Worm (Caenorhabditis elegans) whole organism, young adult: ENCODE data around the gene F45E6.1.

ENCODE experiments used
- F49E8.2 ChIP-seq: sonication (generic microtip); optimal IDR thresholded peaks from 3 replicates; lab custom pipeline; 2017; ENCODE audit warnings: missing genetic modification characterization, mild to moderate bottlenecking, missing compliant biosample characterization, antibody characterized with exemption, moderate library complexity; ENCODE audit not compliant: insufficient read depth
- athp-1 ChIP-seq: sonication (generic microtip); optimal IDR thresholded peaks from 2 replicates; lab custom pipeline; 2017; ENCODE audit warnings: mild to moderate bottlenecking, missing genetic modification characterization, missing compliant biosample characterization
- dpl-1 ChIP-seq: fragments of 150-350 bp; optimal IDR thresholded peaks from 2 replicates; lab custom pipeline; 2014; ENCODE audit warnings: missing biosample characterization, missing genetic modification reagents, missing genetic modification characterization
- let-607 ChIP-seq, 2 experiments: fragments of 200-800 bp in 1 of 2; sonication (Bioruptor generic) in 1 of 2; sonication (generic microtip) in 1 of 2; optimal IDR thresholded peaks; 2 replicates each; lab custom pipeline; 2016 to 2018; ENCODE audit warnings: mild to moderate bottlenecking in 2 of 2, missing compliant biosample characterization in 2 of 2, missing genetic modification characterization in 2 of 2, moderate library complexity in 2 of 2, missing genotype in 1 of 2
- nfya-1 ChIP-seq: sonication (generic microtip); optimal IDR thresholded peaks from 2 replicates; lab custom pipeline; 2017; ENCODE audit warnings: antibody characterized with exemption, missing compliant biosample characterization, missing genetic modification characterization, borderline replicate concordance; ENCODE audit not compliant: insufficient read depth
- pha-4 ChIP-seq: fragments of 150-350 bp; sonication (generic microtip); optimal IDR thresholded peaks from 2 replicates; lab custom pipeline; 2014; ENCODE audit warnings: missing biosample characterization, missing genetic modification reagents, missing genetic modification characterization

DNA sequence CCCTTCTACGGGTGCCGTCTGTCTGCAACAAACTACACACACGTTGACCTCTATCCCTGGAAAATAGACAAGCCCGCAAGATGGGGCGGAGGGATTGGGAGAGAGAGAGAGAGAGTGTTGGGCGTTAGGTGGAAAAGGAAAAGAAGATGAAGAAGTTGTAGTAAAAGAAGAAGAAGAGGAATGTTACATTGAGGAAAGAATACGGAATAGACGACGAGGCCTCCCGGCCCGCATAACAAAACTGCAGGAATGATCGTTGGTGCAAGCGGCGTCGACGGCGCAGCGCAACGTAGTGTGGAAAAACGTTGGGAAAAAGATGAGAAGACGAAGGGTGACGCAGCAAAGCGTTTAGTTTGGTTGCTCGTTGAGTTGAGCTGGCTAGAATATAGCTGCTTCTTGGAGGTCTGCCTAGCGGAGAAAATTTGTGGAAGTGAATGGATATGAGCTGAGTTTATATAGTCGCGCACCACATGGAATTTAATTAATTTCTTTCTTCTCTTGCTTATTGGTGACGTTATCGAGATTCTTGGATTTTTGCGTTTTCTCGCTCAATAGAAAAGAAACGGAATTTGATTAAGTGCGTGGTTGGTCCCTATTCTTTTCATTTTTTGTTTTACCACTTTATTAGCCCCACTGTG lies 33.0 kb upstream of the F45E6.1 start:
- TF ChIP-seq pha-4 (tag; lab: Kevin White, UChicago) (no peak), dpl-1 (GFP tag; lab: Kevin White, UChicago) (no peak), athp-1 (no peak), nfya-1 (no peak), let-607 (tag; optimal IDR thresholded peaks at IDR 0.05; lab: Kevin White, UChicago) (no peak), F49E8.2 (tag; lab: Kevin White, UChicago) (no peak)
